Worm (Caenorhabditis elegans): Measurements from ENCODE around the gene pqn-74.

DNA sequence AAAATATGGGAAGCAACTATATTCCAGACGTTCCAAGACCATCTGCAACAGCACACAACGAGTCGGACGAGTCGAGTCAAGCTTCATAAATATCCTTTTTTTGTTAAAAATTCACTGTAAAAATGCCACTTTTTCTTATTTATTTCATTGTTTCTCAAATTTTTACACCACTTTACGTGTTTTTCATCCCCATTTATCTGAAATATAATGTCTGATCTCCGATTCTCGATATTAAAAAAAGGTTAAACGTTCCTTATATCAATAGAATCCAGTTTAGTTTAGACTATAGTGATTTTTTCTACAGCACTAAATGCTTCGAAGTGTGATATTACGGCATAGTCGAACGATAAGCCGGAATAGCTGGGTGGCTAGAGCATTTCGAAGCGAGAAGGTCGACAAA lies 27.8 kb downstream of the pqn-74 start, which contains the start of gene Y67H2A.7:
- TF ChIP-seq pes-1 (GFP tag; IDR thresholded peaks at IDR 0.05) (no peak), hnd-1 (tag; optimal IDR thresholded peaks at IDR 0.05) (no peak), ama-1 (optimal IDR thresholded peaks at IDR 0.05) (no peak), B0310.2 (tag; optimal IDR thresholded peaks at IDR 0.05) (no peak), flt-1 (GFP tag; IDR thresholded peaks at IDR 0.05) (no peak), ceh-36 (tag; optimal IDR thresholded peaks at IDR 0.05) (no peak), hmbx-1 (tag; optimal IDR thresholded peaks at IDR 0.05) (no peak), tbx-37 (GFP tag; conservative IDR thresholded peaks at IDR 0.05) (no peak), aly-1 (tag; optimal IDR thresholded peaks at IDR 0.05) (no peak), tbx-11 (GFP tag; IDR thresholded peaks at IDR 0.05) (no peak), ets-7 (tag; optimal IDR thresholded peaks at IDR 0.05) (no peak), tra-4 (tag; optimal IDR thresholded peaks at IDR 0.05) (no peak), F13C5.2 (tag; optimal IDR thresholded peaks at IDR 0.05) (no peak)

Measured in whole organism, early embryonic.